Worm (Caenorhabditis elegans) whole organism, L3 larva: ENCODE data around the gene cdh-9.
A peak's percentile ranks its signal among the peaks of the same experiment; 100 is the strongest.

Experiments used
- R02D3.7 ChIP-seq: fragments of 150-350 bp; optimal IDR thresholded peaks from 2 replicates; lab custom pipeline; 2014; ENCODE audit warnings: missing biosample characterization, missing genetic modification characterization
- aly-2 ChIP-seq: fragments of 150-350 bp; optimal IDR thresholded peaks from 2 replicates; lab custom pipeline; 2014; ENCODE audit warnings: missing biosample characterization, missing genetic modification characterization
- daf-12 ChIP-seq: fragments of 150-350 bp; optimal IDR thresholded peaks from 2 replicates; lab custom pipeline; 2014; ENCODE audit warnings: missing biosample characterization, missing genetic modification reagents, missing genetic modification characterization
- elt-2 ChIP-seq: sonication (generic microtip); optimal IDR thresholded peaks from 2 replicates; lab custom pipeline; 2016; ENCODE audit warnings: missing genetic modification reagents, mild to moderate bottlenecking, missing genetic modification characterization, missing compliant biosample characterization
- fkh-10 ChIP-seq: sonication (generic microtip); optimal IDR thresholded peaks from 2 replicates; lab custom pipeline; 2017; ENCODE audit warnings: missing biosample characterization, missing genetic modification reagents, missing genetic modification characterization
- lin-15B ChIP-seq: fragments of 150-350 bp; optimal IDR thresholded peaks from 2 replicates; lab custom pipeline; 2014; ENCODE audit warnings: missing biosample characterization, missing genetic modification characterization
- mdl-1 ChIP-seq: fragments of 150-350 bp; optimal IDR thresholded peaks from 2 replicates; lab custom pipeline; 2014; ENCODE audit warnings: missing biosample characterization, missing genetic modification characterization
- nhr-237 ChIP-seq: fragments of 150-350 bp; optimal IDR thresholded peaks from 2 replicates; lab custom pipeline; 2014; ENCODE audit warnings: missing biosample characterization, missing genetic modification characterization
- nhr-25 ChIP-seq: sonication (generic microtip); optimal IDR thresholded peaks from 2 replicates; lab custom pipeline; 2017; ENCODE audit warnings: missing biosample characterization, missing genetic modification characterization
- nhr-76 ChIP-seq: fragments of 150-350 bp; sonication (generic microtip); optimal IDR thresholded peaks from 5 replicates; lab custom pipeline; 2014; ENCODE audit warnings: missing biosample characterization, missing genetic modification characterization
- nhr-77 ChIP-seq: fragments of 150-350 bp; optimal IDR thresholded peaks from 2 replicates; lab custom pipeline; 2014; ENCODE audit warnings: missing biosample characterization, missing genetic modification characterization
- unc-62 ChIP-seq: fragments of 150-350 bp; sonication (generic microtip); optimal IDR thresholded peaks from 4 replicates; lab custom pipeline; 2014; ENCODE audit warnings: missing biosample characterization, missing genetic modification reagents, missing genetic modification characterization

- no peak for TF ChIP-seq lin-15B (tag; lab: Kevin White, UChicago)
- TF ChIP-seq nhr-237, result no peak
- no peak for TF ChIP-seq unc-62 (GFP tag; lab: Kevin White, UChicago)
- TF ChIP-seq R02D3.7 (tag; lab: Kevin White, UChicago), result no peak
- no peak for TF ChIP-seq mdl-1 (tag; lab: Kevin White, UChicago)
- TF ChIP-seq aly-2 (tag; lab: Kevin White, UChicago), result no peak
- TF ChIP-seq daf-12 (tag; lab: Kevin White, UChicago), result no peak
- no peak for TF ChIP-seq nhr-77 (tag; lab: Kevin White, UChicago)
- peak; percentile 94 for TF ChIP-seq nhr-25 (tag; lab: Kevin White, UChicago)
- TF ChIP-seq fkh-10 (GFP tag; lab: Kevin White, UChicago), result no peak
- no peak for TF ChIP-seq nhr-76 (tag; lab: Kevin White, UChicago)
- TF ChIP-seq elt-2, result no peak
Measured at ce11 chrX:16555726-16556125, 39.3 kb upstream of the cdh-9 start.
